Worm (Caenorhabditis elegans): ENCODE results near the gene F42C5.3.

Gene F42C5.3

DNA sequence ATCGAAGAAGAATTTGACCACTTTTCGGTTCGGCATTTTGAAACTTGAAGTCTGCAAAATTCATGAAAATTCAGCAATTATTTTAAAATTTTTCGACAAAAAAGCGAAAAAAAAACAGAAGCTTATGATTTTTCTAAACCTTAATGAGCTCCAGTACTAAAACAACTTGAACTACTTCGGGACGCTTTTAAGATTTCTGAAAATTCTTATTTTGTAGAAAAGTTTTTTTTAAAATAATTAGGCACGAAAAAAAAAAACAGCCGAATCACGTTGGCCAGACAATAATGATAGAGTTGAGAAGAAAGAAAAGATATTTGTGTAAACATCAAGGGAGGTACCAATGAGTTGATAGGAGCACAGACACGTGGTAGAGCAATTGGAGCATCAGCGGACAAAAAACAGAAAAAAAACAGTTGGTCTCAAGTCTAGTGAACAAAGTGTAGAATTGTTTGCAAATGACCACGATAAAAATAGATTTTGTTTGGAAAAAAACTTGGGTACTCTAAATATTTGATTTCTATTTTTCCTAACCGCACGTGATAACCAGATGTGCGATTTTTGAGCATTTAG is 45.1 kb downstream of the F42C5.3 start, which contains the start of gene gstk-2:
TSS of gene gstk-2 (minus strand) at position 51 of the 570 bp plus-strand sequence.
- TF ChIP-seq syd-9 (tag; optimal IDR thresholded peaks at IDR 0.05) (no peak), F13H6.1 (tag; optimal IDR thresholded peaks at IDR 0.05) (no peak), ceh-31 (tag; optimal IDR thresholded peaks at IDR 0.05) (no peak), ceh-24 (tag; optimal IDR thresholded peaks at IDR 0.05) (no peak), eyg-1 (tag; optimal IDR thresholded peaks at IDR 0.05) (no peak), ceh-45 (GFP tag; IDR thresholded peaks at IDR 0.05) (no peak), ceh-14 (tag; optimal IDR thresholded peaks at IDR 0.05) (no peak), lin-11 (tag; optimal IDR thresholded peaks at IDR 0.05) (no peak), mec-3 (tag; optimal IDR thresholded peaks at IDR 0.05; ENCODE audit: borderline replicate concordance) (no peak), unc-42 (tag; optimal IDR thresholded peaks at IDR 0.05) (no peak), unc-86 (tag; optimal IDR thresholded peaks at IDR 0.05) (no peak), pax-1 (tag; optimal IDR thresholded peaks at IDR 0.05) (no peak)

DNA sequence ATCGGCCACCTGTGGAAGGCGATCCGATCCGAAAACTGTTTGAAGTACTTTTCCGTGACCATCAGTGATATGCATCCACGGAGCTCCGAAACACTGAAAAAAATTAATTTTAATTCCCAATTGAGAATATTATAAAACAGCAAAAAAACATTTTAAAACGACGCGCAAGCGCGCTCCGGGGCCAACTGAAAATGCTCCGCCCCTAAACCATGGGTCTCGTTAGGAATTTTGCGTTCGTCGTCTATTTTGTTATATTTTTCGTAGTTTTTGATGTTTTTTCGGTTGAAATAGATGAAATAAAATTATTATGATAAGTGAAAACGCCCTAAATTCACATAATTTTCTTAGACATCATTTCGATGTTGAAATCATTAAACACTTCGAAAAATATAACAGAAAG is 46.8 kb downstream of the F42C5.3 start:
- TF ChIP-seq tbx-7 (tag; optimal IDR thresholded peaks at IDR 0.05), result no peak
- TF ChIP-seq C08G9.2 (tag; optimal IDR thresholded peaks at IDR 0.05), result no peak
- TF ChIP-seq ceh-22 (tag; optimal IDR thresholded peaks at IDR 0.05), result no peak
- no peak for TF ChIP-seq ahr-1 (tag; optimal IDR thresholded peaks at IDR 0.05)

DNA sequence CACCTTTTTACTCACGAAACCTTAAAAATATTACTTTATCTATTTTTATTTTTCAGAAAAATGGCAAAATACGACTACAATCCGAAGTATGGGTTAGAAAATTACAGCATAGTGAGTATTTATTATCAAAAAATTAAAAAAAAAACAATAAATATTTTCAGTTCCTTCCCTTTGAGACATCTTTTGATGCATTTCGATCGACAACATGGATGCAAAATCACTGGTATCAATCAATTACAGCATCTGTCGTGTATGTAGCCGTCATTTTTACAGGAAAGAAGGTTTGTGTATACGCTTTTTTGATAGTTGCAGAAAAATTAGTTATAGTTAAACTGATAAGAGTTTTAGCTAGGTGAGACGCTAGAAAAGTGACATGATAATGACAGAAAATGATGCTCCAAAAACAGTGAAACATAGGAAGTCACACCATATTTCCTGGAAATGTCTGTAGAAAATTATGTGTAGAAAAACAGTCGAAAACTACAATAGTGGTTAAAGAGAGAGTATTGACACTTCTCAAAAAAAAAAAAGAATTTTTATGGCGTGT is 49.6 kb downstream of the F42C5.3 start, which contains the start of gene elo-3:
TSS of gene elo-3 (plus strand) at position 51 of the 547 bp plus-strand sequence.
- TF ChIP-seq ceh-24 (tag; optimal IDR thresholded peaks at IDR 0.05) (no peak), gmeb-2 (tag; optimal IDR thresholded peaks at IDR 0.05) (no peak), ama-1 (optimal IDR thresholded peaks at IDR 0.05) (no peak), che-1 (tag; optimal IDR thresholded peaks at IDR 0.05) (no peak), ceh-18 (tag; optimal IDR thresholded peaks at IDR 0.05) (no peak), fkh-10 (GFP tag; optimal IDR thresholded peaks at IDR 0.05) (no peak), npax-4 (tag; optimal IDR thresholded peaks at IDR 0.05) (no peak), ttx-3 (tag; optimal IDR thresholded peaks at IDR 0.05) (no peak), ceh-48 (tag; optimal IDR thresholded peaks at IDR 0.05) (no peak), zip-5 (tag; optimal IDR thresholded peaks at IDR 0.05) (no peak), unc-3 (GFP tag; conservative IDR thresholded peaks at IDR 0.05) (no peak), unc-3 (tag; optimal IDR thresholded peaks at IDR 0.05) (no peak), ceh-22 (tag; optimal IDR thresholded peaks at IDR 0.05) (no peak), hlh-6 (tag; optimal IDR thresholded peaks at IDR 0.05) (no peak), unc-55 (GFP tag; optimal IDR thresholded peaks at IDR 0.05) (no peak), sox-2 (GFP tag; IDR thresholded peaks at IDR 0.05) (no peak), odd-2 (tag; optimal IDR thresholded peaks at IDR 0.05) (no peak)

DNA sequence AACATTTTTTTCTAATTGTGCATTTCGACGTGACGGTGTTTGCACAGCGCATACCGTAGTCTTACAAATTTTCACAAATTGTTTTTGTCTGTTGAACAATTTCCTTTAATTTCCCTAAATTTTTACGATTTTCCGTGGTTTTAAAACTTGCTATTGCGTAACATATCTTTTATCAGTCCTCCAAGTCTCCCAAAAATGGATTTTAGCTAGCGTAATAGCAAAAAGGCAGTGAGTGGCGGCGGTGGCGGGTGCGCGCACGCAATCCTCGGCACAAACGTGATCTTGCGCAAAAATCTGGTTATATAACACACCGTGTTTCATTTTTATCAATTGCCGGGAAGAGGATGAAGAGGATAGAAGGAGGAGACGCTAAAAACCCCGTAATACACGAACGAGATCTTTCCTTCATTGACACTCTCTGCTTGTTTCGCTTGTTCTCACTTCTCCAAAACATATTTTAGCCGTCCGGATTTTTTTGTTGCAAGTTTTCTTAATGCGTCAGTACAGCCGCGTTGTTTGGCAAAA is 51.1 kb downstream of the F42C5.3 start:
- TF ChIP-seq ceh-19 (GFP tag; optimal IDR thresholded peaks at IDR 0.05) (no peak), ceh-22 (tag; optimal IDR thresholded peaks at IDR 0.05) (no peak), ceh-6 (GFP tag; optimal IDR thresholded peaks at IDR 0.05) (no peak), ceh-24 (tag; optimal IDR thresholded peaks at IDR 0.05) (no peak), syd-9 (tag; optimal IDR thresholded peaks at IDR 0.05) (no peak), unc-3 (GFP tag; conservative IDR thresholded peaks at IDR 0.05) (no peak), unc-3 (tag; optimal IDR thresholded peaks at IDR 0.05) (no peak), ceh-48 (tag; optimal IDR thresholded peaks at IDR 0.05) (no peak), tbx-7 (tag; optimal IDR thresholded peaks at IDR 0.05) (no peak), hlh-6 (tag; optimal IDR thresholded peaks at IDR 0.05) (no peak), ceh-30 (tag; optimal IDR thresholded peaks at IDR 0.05) (no peak), C08G9.2 (tag; optimal IDR thresholded peaks at IDR 0.05) (no peak), eyg-1 (tag; optimal IDR thresholded peaks at IDR 0.05) (no peak), unc-55 (GFP tag; optimal IDR thresholded peaks at IDR 0.05) (no peak), dmd-4 (tag; optimal IDR thresholded peaks at IDR 0.05; ENCODE audit: borderline replicate concordance) (no peak), elt-4 (tag; optimal IDR thresholded peaks at IDR 0.05) (no peak), ceh-31 (tag; optimal IDR thresholded peaks at IDR 0.05) (no peak), pqm-1 (tag; optimal IDR thresholded peaks at IDR 0.05) (no peak), ama-1 (optimal IDR thresholded peaks at IDR 0.05) (no peak), hlh-15 (tag; optimal IDR thresholded peaks at IDR 0.05) (no peak)

Measured in whole organism, late embryonic.